Worm (Caenorhabditis elegans) whole organism, L2 larva: ENCODE results near the gene sqst-3.

Source experiments
- Y55F3AM.14 ChIP-seq: fragments of 200-800 bp; sonication (Bioruptor generic); optimal IDR thresholded peaks from 2 replicates; lab custom pipeline; 2018; ENCODE audit warnings: mild to moderate bottlenecking, missing genetic modification characterization, missing compliant biosample characterization
- ZK546.5 ChIP-seq: sonication (generic microtip); optimal IDR thresholded peaks from 2 replicates; lab custom pipeline; 2017; ENCODE audit warnings: missing biosample characterization, missing genetic modification characterization
- ama-1 ChIP-seq: fragments of 150-350 bp; optimal IDR thresholded peaks from 2 replicates; lab custom pipeline; 2018; ENCODE audit warnings: inconsistent platforms
- fos-1 ChIP-seq: fragments of 150-350 bp; optimal IDR thresholded peaks from 2 replicates; lab custom pipeline; 2014; ENCODE audit warnings: missing biosample characterization, missing genetic modification characterization
- lin-39 ChIP-seq: fragments of 150-350 bp; optimal IDR thresholded peaks from 2 replicates; lab custom pipeline; 2014; ENCODE audit warnings: missing biosample characterization, missing genetic modification reagents, missing genetic modification characterization
- mdl-1 ChIP-seq, 2 experiments: fragments of 150-350 bp in 1 of 2; sonication (generic microtip) in 1 of 2; optimal IDR thresholded peaks; 2 replicates each; lab custom pipeline; 2017; ENCODE audit warnings: missing biosample characterization in 2 of 2, missing genetic modification characterization in 2 of 2
- nhr-11 ChIP-seq: fragments of 150-350 bp; optimal IDR thresholded peaks from 2 replicates; lab custom pipeline; 2014; ENCODE audit warnings: missing biosample characterization, missing genetic modification characterization
- nhr-12 ChIP-seq: fragments of 150-350 bp; optimal IDR thresholded peaks from 2 replicates; lab custom pipeline; 2014; ENCODE audit warnings: missing biosample characterization, missing genetic modification characterization
- nhr-129 ChIP-seq: fragments of 150-350 bp; optimal IDR thresholded peaks from 2 replicates; lab custom pipeline; 2014; ENCODE audit warnings: missing biosample characterization, missing genetic modification characterization
- nhr-237 ChIP-seq: fragments of 150-350 bp; optimal IDR thresholded peaks from 2 replicates; lab custom pipeline; 2014; ENCODE audit warnings: missing biosample characterization, missing genetic modification characterization
- unc-62 ChIP-seq: fragments of 150-350 bp; optimal IDR thresholded peaks from 2 replicates; lab custom pipeline; 2014; ENCODE audit warnings: missing biosample characterization, missing genetic modification reagents, missing genetic modification characterization
- zag-1 ChIP-seq: fragments of 150-350 bp; optimal IDR thresholded peaks from 2 replicates; lab custom pipeline; 2014; ENCODE audit warnings: missing biosample characterization, missing genetic modification characterization
- ztf-4 ChIP-seq: fragments of 150-350 bp; optimal IDR thresholded peaks from 2 replicates; lab custom pipeline; 2014; ENCODE audit warnings: missing biosample characterization, missing genetic modification characterization

- TF ChIP-seq unc-62 (GFP tag; lab: Kevin White, UChicago) (no peak), mdl-1 (tag; optimal IDR thresholded peaks at IDR 0.05; lab: Kevin White, UChicago) (no peak), ZK546.5 (no peak), nhr-12 (tag; lab: Kevin White, UChicago) (no peak), nhr-11 (tag; lab: Kevin White, UChicago) (no peak), fos-1 (tag; lab: Kevin White, UChicago) (no peak), zag-1 (no peak), Y55F3AM.14 (no peak), nhr-237 (tag; lab: Kevin White, UChicago) (no peak), ztf-4 (tag; lab: Kevin White, UChicago) (no peak), nhr-129 (tag; lab: Kevin White, UChicago) (no peak), lin-39 (no peak), ama-1 (lab: Kevin White, UChicago) (no peak)
Observed at ce11 chrV:19253520-19253919, 22.9 kb downstream of the sqst-3 start, which contains the start of gene F21D9.4.
